Fruit fly (Drosophila melanogaster): ENCODE data around the gene CG6865.

DNA sequence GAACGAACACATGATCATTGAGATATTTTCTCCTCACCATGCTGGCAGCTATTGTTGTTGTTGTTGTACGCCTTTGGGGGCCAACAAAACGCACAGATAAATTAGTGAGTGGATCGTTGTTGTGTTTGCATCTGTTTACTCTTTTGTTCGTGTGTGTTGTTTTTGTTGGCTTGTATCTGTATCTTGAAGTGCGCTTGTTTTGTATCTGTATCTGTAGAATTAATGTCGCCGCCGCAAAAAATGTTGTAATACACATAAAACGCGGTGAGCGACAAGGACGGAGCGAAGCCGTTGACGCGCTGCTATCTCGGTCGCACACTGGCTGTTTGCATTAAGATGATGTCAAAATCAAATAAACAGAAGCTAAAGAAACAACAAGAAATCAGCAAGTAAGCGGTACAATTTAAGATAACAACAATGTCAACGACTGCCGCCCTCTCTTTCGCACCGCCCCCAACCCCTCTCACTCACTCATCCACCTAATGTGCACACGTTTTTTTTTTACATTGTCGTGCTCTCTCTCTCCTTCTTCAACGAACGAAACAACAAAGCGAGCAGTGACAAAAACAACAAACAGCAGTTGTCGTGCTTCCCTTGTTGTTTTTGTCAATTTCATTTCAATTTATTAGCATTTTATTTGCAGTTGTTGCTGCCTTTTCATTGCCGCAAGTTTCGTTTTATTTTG lies 49.3 kb upstream of the CG6865 start:
- TF ChIP-seq CG8478 (optimal IDR thresholded peaks at IDR 0.05) (no peak), CTCF (optimal IDR thresholded peaks at IDR 0.05) (no peak)
